Fruit fly (Drosophila melanogaster) whole organism, embryonic: ENCODE results near the gene Ubc4.

Source experiments
- Adf1 ChIP-seq: fragments of 200-800 bp; sonication (Bioruptor generic); IDR thresholded peaks from 2 replicates; pipeline ENCODE4 v1.3.6; 2022; ENCODE audit warnings: missing biosample characterization, missing genetic modification characterization
- Aef1 ChIP-seq: fragments of 200-800 bp; sonication (Bioruptor generic); IDR thresholded peaks from 3 replicates; pipeline ENCODE4 v1.3.6; 2022; ENCODE audit warnings: missing biosample characterization, missing genetic modification characterization
- Bgb ChIP-seq: fragments of 200-800 bp; sonication (Bioruptor generic); IDR thresholded peaks from 2 replicates; pipeline ENCODE4 v1.3.6; 2022; ENCODE audit warnings: missing biosample characterization, missing genetic modification characterization; ENCODE audit not compliant: partially characterized antibody
- BtbVII ChIP-seq: fragments of 200-800 bp; sonication (Bioruptor generic); optimal IDR thresholded peaks from 3 replicates; lab custom pipeline; 2017; ENCODE audit warnings: missing biosample characterization, mild to moderate bottlenecking, missing genetic modification characterization
- Bteb2 ChIP-seq: fragments of 200-800 bp; sonication (Bioruptor generic); optimal IDR thresholded peaks from 2 replicates; lab custom pipeline; 2016; ENCODE audit warnings: missing biosample characterization, missing genetic modification characterization
- CG10654 ChIP-seq: fragments of 200-800 bp; sonication (Bioruptor generic); optimal IDR thresholded peaks from 2 replicates; lab custom pipeline; 2016; ENCODE audit warnings: missing biosample characterization, missing genetic modification characterization
- CG12104 ChIP-seq: fragments of 200-800 bp; sonication (Bioruptor generic); optimal IDR thresholded peaks from 3 replicates; lab custom pipeline; 2016; ENCODE audit warnings: missing biosample characterization, missing genetic modification characterization
- CG1602 ChIP-seq: fragments of 200-800 bp; sonication (Bioruptor generic); optimal IDR thresholded peaks from 3 replicates; lab custom pipeline; 2016; ENCODE audit warnings: missing biosample characterization, missing genetic modification characterization
- CG18011 ChIP-seq: fragments of 200-800 bp; sonication (Bioruptor generic); optimal IDR thresholded peaks from 2 replicates; lab custom pipeline; 2017; ENCODE audit warnings: missing biosample characterization, missing genetic modification characterization, mild to moderate bottlenecking, moderate library complexity, missing genotype
- CG2116 ChIP-seq: fragments of 200-800 bp; sonication (Bioruptor generic); optimal IDR thresholded peaks from 3 replicates; lab custom pipeline; 2018; ENCODE audit warnings: missing biosample characterization, mild to moderate bottlenecking, missing genetic modification characterization
- CG2678 ChIP-seq: fragments of 200-800 bp; sonication (Bioruptor generic); optimal IDR thresholded peaks from 3 replicates; lab custom pipeline; 2019; ENCODE audit warnings: missing biosample characterization, mild to moderate bottlenecking, missing genetic modification characterization, moderate library complexity
- CG3726 ChIP-seq: fragments of 200-800 bp; sonication (Bioruptor generic); IDR thresholded peaks from 3 replicates; pipeline ENCODE4, ENCODE4 v1.3.6; 2022; ENCODE audit warnings: missing biosample characterization, missing genetic modification characterization
- CG5953 ChIP-seq: fragments of 200-800 bp; sonication (Bioruptor generic); IDR thresholded peaks from 2 replicates; pipeline ENCODE4 v1.3.6; 2022; ENCODE audit warnings: missing biosample characterization, missing genetic modification characterization
- CG6175 ChIP-seq: fragments of 200-800 bp; sonication (Bioruptor generic); IDR thresholded peaks from 3 replicates; pipeline ENCODE4 v1.3.6; 2022; ENCODE audit warnings: missing biosample characterization, missing genetic modification characterization
- CG8478 ChIP-seq: fragments of >200 bp; optimal IDR thresholded peaks from 2 replicates; lab custom pipeline; 2018
- CG8944 ChIP-seq: fragments of 200-800 bp; sonication (Bioruptor generic); optimal IDR thresholded peaks from 3 replicates; lab custom pipeline; 2016; ENCODE audit warnings: missing biosample characterization, missing genetic modification characterization
- CG9437 ChIP-seq: fragments of 200-800 bp; sonication (Bioruptor generic); optimal IDR thresholded peaks from 2 replicates; lab custom pipeline; 2018; ENCODE audit warnings: missing biosample characterization, mild to moderate bottlenecking, missing genetic modification characterization
- CG9876 ChIP-seq: fragments of 200-800 bp; sonication (Bioruptor generic); optimal IDR thresholded peaks from 2 replicates; lab custom pipeline; 2016; ENCODE audit warnings: missing biosample characterization, missing genetic modification characterization
- D ChIP-seq, 2 experiments: fragments of 200-800 bp in 1 of 2; fragments of >200 bp in 1 of 2; sonication (Bioruptor generic) in 1 of 2; optimal IDR thresholded peaks; 2 replicates in 1 of 2; 3 replicates in 1 of 2; lab custom pipeline; 2017; ENCODE audit warnings: mild to moderate bottlenecking in 1 of 2, missing biosample characterization in 1 of 2, missing genetic modification characterization in 1 of 2, missing genetic modification reagents in 1 of 2
- Dip3 ChIP-seq: fragments of 200-800 bp; sonication (Bioruptor generic); optimal IDR thresholded peaks from 3 replicates; lab custom pipeline; 2016; ENCODE audit warnings: missing biosample characterization, missing genetic modification characterization
- Fer3 ChIP-seq: fragments of 200-800 bp; sonication (Bioruptor generic); optimal IDR thresholded peaks from 2 replicates; lab custom pipeline; 2018; ENCODE audit warnings: missing biosample characterization, mild to moderate bottlenecking, missing genetic modification characterization, moderate library complexity
- HLH54F ChIP-seq: fragments of 200-800 bp; sonication (Bioruptor generic); optimal IDR thresholded peaks from 3 replicates; lab custom pipeline; 2016; ENCODE audit warnings: missing biosample characterization, missing genetic modification characterization
- MESR4 ChIP-seq: fragments of 200-800 bp; sonication (Bioruptor generic); optimal IDR thresholded peaks from 2 replicates; lab custom pipeline; 2018; ENCODE audit warnings: missing biosample characterization, mild to moderate bottlenecking, missing genetic modification characterization, moderate library complexity
- Max ChIP-seq: fragments of 200-800 bp; sonication (Bioruptor generic); optimal IDR thresholded peaks from 2 replicates; lab custom pipeline; 2016; ENCODE audit warnings: missing biosample characterization, mild to moderate bottlenecking, missing genetic modification characterization
- NfI ChIP-seq: fragments of 200-800 bp; sonication (Bioruptor generic); optimal IDR thresholded peaks from 3 replicates; lab custom pipeline; 2018; ENCODE audit warnings: missing biosample characterization, mild to moderate bottlenecking, missing genetic modification characterization, moderate library complexity
- Opbp ChIP-seq: fragments of 200-800 bp; sonication (Bioruptor generic); IDR thresholded peaks from 3 replicates; pipeline ENCODE4 v1.3.6; 2022; ENCODE audit warnings: missing biosample characterization, missing genetic modification characterization; ENCODE audit not compliant: partially characterized antibody
- Ptx1 ChIP-seq: fragments of 200-800 bp; sonication (Bioruptor generic); IDR thresholded peaks from 2 replicates; pipeline ENCODE4 v1.3.6; 2022; ENCODE audit warnings: missing biosample characterization, missing genetic modification characterization
- Rfx ChIP-seq: fragments of 200-800 bp; sonication (Bioruptor generic); IDR thresholded peaks from 2 replicates; pipeline ENCODE4 v1.3.6; 2022; ENCODE audit warnings: missing biosample characterization, missing genetic modification characterization
- Side ChIP-seq: fragments of 200-800 bp; sonication (Bioruptor generic); optimal IDR thresholded peaks from 2 replicates; lab custom pipeline; 2016; ENCODE audit warnings: missing biosample characterization, missing genetic modification characterization
- Sox102F ChIP-seq: fragments of 200-800 bp; sonication (Bioruptor generic); optimal IDR thresholded peaks from 2 replicates; lab custom pipeline; 2018; ENCODE audit warnings: missing biosample characterization, mild to moderate bottlenecking, missing genetic modification characterization, moderate library complexity
- Spps ChIP-seq: fragments of 200-800 bp; sonication (Bioruptor generic); optimal IDR thresholded peaks from 2 replicates; lab custom pipeline; 2018; ENCODE audit warnings: missing biosample characterization, mild to moderate bottlenecking, missing genetic modification characterization
- ap ChIP-seq: fragments of 200-800 bp; sonication (Bioruptor generic); IDR thresholded peaks from 2 replicates; pipeline ENCODE4 v1.3.6; 2022; ENCODE audit warnings: missing biosample characterization, missing genetic modification characterization
- cas ChIP-seq: fragments of 200-800 bp; sonication (Bioruptor generic); IDR thresholded peaks from 2 replicates; pipeline ENCODE4 v1.3.6; 2022; ENCODE audit warnings: missing biosample characterization, missing genetic modification characterization
- cg ChIP-seq: fragments of 200-800 bp; sonication (Bioruptor generic); optimal IDR thresholded peaks from 3 replicates; lab custom pipeline; 2019; ENCODE audit warnings: missing biosample characterization, mild to moderate bottlenecking, missing genetic modification characterization, moderate library complexity
- croc ChIP-seq: fragments of 200-800 bp; sonication (Bioruptor generic); conservative IDR thresholded peaks from 3 replicates; pipeline ENCODE4 v1.3.6; 2022; ENCODE audit warnings: missing biosample characterization, missing genetic modification characterization
- en ChIP-seq: fragments of 200-800 bp; sonication (Bioruptor generic); optimal IDR thresholded peaks from 2 replicates; lab custom pipeline; 2016; ENCODE audit warnings: missing biosample characterization, missing genetic modification characterization
- grau ChIP-seq: fragments of 200-800 bp; optimal IDR thresholded peaks from 3 replicates; lab custom pipeline; 2019; ENCODE audit warnings: missing biosample characterization, mild to moderate bottlenecking, missing genetic modification characterization, moderate library complexity
- gro ChIP-seq: fragments of 200-800 bp; sonication (Bioruptor generic); optimal IDR thresholded peaks from 2 replicates; lab custom pipeline; 2016; ENCODE audit warnings: missing biosample characterization, missing genetic modification characterization
- ham ChIP-seq: fragments of 200-800 bp; sonication (Bioruptor generic); IDR thresholded peaks from 2 replicates; pipeline ENCODE4 v1.3.6; 2022; ENCODE audit warnings: missing biosample characterization, missing genetic modification characterization
- hbn ChIP-seq: fragments of 200-800 bp; sonication (Bioruptor generic); IDR thresholded peaks from 2 replicates; pipeline ENCODE4 v1.3.6; 2022; ENCODE audit warnings: missing biosample characterization, missing genetic modification characterization; ENCODE audit not compliant: partially characterized antibody
- jigr1 ChIP-seq: fragments of 200-800 bp; sonication (Bioruptor generic); IDR thresholded peaks from 3 replicates; pipeline ENCODE4 v1.3.6; 2022; ENCODE audit warnings: missing biosample characterization, missing genetic modification characterization
- klu ChIP-seq: fragments of 200-800 bp; sonication (Bioruptor generic); IDR thresholded peaks from 2 replicates; pipeline ENCODE4 v1.3.6; 2022; ENCODE audit warnings: missing biosample characterization, missing genetic modification characterization
- sc ChIP-seq, 3 experiments: fragments of >200 bp in 2 of 3; fragments of 200-800 bp in 1 of 3; sonication (Bioruptor generic) in 1 of 3; optimal IDR thresholded peaks; 2 replicates in 2 of 3; 3 replicates in 1 of 3; lab custom pipeline; 2017; ENCODE audit warnings: mild to moderate bottlenecking in 1 of 3, missing biosample characterization in 1 of 3, missing genetic modification characterization in 1 of 3, missing genetic modification reagents in 1 of 3
- sens ChIP-seq: fragments of 200-800 bp; sonication (Bioruptor generic); peaks from one replicate; lab custom pipeline; 2016; ENCODE audit warnings: missing biosample characterization, missing genetic modification characterization
- shn ChIP-seq: fragments of 200-800 bp; sonication (Bioruptor generic); optimal IDR thresholded peaks from 3 replicates; lab custom pipeline; 2016; ENCODE audit warnings: missing biosample characterization, missing genetic modification characterization
- so ChIP-seq: fragments of 200-800 bp; sonication (Bioruptor generic); IDR thresholded peaks from 3 replicates; pipeline ENCODE4 v1.3.6; 2022; ENCODE audit warnings: missing biosample characterization, missing genetic modification characterization
- sr ChIP-seq: fragments of 200-800 bp; sonication (Bioruptor generic); IDR thresholded peaks from 3 replicates; pipeline ENCODE4 v1.3.6; 2022; ENCODE audit warnings: missing biosample characterization, missing genetic modification characterization
- sug ChIP-seq: fragments of 200-800 bp; optimal IDR thresholded peaks from 2 replicates; lab custom pipeline; 2019; ENCODE audit warnings: missing biosample characterization, mild to moderate bottlenecking, missing genetic modification characterization, moderate library complexity
- trem ChIP-seq: fragments of 200-800 bp; optimal IDR thresholded peaks from 3 replicates; lab custom pipeline; 2019; ENCODE audit warnings: missing biosample characterization, mild to moderate bottlenecking, missing genetic modification characterization, moderate library complexity
- usp ChIP-seq: fragments of >200 bp; optimal IDR thresholded peaks from 2 replicates; lab custom pipeline; 2017; ENCODE audit warnings: missing biosample characterization, missing genetic modification characterization
- yki ChIP-seq: fragments of >200 bp; optimal IDR thresholded peaks from 3 replicates; lab custom pipeline; 2018

Ubc4 gene

DNA sequence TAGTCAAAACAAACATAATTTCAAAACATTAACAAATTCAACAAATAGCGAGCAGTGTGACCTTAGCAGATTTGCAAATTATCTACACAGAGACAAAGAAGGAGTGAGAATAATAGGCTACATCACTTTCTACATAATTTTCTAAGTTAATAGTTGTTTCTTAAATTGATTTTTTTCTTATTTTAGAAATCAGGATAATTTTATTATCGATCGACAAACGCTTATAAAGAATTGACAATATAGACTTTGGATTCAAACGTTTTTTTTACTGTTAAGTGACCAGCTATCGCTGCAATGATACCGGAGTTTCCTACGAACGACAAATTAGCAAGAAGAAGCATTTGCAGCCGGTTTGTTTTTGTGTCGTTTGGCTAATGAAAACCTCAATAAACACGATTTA, 25.0 kb downstream of the Ubc4 start, which contains the start of the genes nbs and defl (continued):
- no peak for TF ChIP-seq cg (GFP tag; lab: Kevin White, UChicago)
- TF ChIP-seq Bteb2, result peak; percentile 54
- peak; percentile 66 for TF ChIP-seq Fer3 (tag; lab: Kevin White, UChicago)
- peak; percentile 70 for TF ChIP-seq CG1602
- no peak for TF ChIP-seq Adf1 (GFP tag; lab: Robert Waterston, UW)
- TF ChIP-seq CG10654 (GFP tag; lab: Kevin White, UChicago), result peak; percentile 50
- TF ChIP-seq so, result no peak; the same call in 2 of the 3 replicates
- peak; percentile 53 for TF ChIP-seq CG12104 (GFP tag; lab: Kevin White, UChicago)
- TF ChIP-seq Aef1 (GFP tag; lab: Robert Waterston, UW), result peak; percentile 74
- TF ChIP-seq Bgb (GFP tag; lab: Robert Waterston, UW), result peak; percentile 12; the same call in 1 of the 2 replicates
- peak; percentile 48; the same call in 1 of the 2 replicates for TF ChIP-seq klu
- no peak for TF ChIP-seq jigr1 (GFP tag; lab: Robert Waterston, UW)
- TF ChIP-seq HLH54F (GFP tag; lab: Kevin White, UChicago), result peak; percentile 76
- TF ChIP-seq Ptx1 (GFP tag; lab: Robert Waterston, UW), result peak; percentile 88
- no peak for TF ChIP-seq usp (GFP tag; lab: Kevin White, UChicago)
- 0 out of 2 replicates have a peak, but pooled peaks have one; percentile 36 for TF ChIP-seq cas (GFP tag; lab: Robert Waterston, UW)
- TF ChIP-seq Spps (tag; lab: Kevin White, UChicago), result no peak
- TF ChIP-seq CG18011 (GFP tag; lab: Kevin White, UChicago), result peak; percentile 22
- no peak for TF ChIP-seq Sox102F
- TF ChIP-seq yki, result no peak
- TF ChIP-seq CG8944 (GFP tag; lab: Kevin White, UChicago), result peak; percentile 50
- TF ChIP-seq sens (GFP tag; lab: Kevin White, UChicago), result peak; percentile 95
- TF ChIP-seq Rfx (GFP tag; lab: Robert Waterston, UW), result peak; percentile 81
- no peak for TF ChIP-seq CG8478
- no peak for TF ChIP-seq D (optimal IDR thresholded peaks at IDR 0.05; lab: Kevin White, UChicago)
- no peak for TF ChIP-seq D (GFP tag; optimal IDR thresholded peaks at IDR 0.05; lab: Kevin White, UChicago)
- no peak for TF ChIP-seq CG6175 (GFP tag; lab: Robert Waterston, UW)
- TF ChIP-seq shn (GFP tag; lab: Kevin White, UChicago), result peak; percentile 44
- no peak for TF ChIP-seq ap (GFP tag; lab: Robert Waterston, UW)
- peak; percentile 60 for TF ChIP-seq Max (GFP tag; lab: Kevin White, UChicago)
- TF ChIP-seq en (GFP tag; lab: Kevin White, UChicago), result no peak
- TF ChIP-seq sr, result no peak
- TF ChIP-seq MESR4 (GFP tag; lab: Kevin White, UChicago), result peak; percentile 24
- TF ChIP-seq ham (GFP tag; lab: Robert Waterston, UW), result no peak
- TF ChIP-seq hbn (GFP tag; lab: Robert Waterston, UW), result no peak
- TF ChIP-seq CG2678 (tag; lab: Kevin White, UChicago), result peak; percentile 79
- TF ChIP-seq grau (tag; lab: Kevin White, UChicago), result peak; percentile 76
- TF ChIP-seq BtbVII, result no peak
- peak; percentile 42; the same call in 1 of the 3 replicates for TF ChIP-seq Opbp (GFP tag; lab: Robert Waterston, UW)
- peak; percentile 7 for TF ChIP-seq CG2116 (GFP tag; lab: Kevin White, UChicago)
- TF ChIP-seq sug (tag; lab: Kevin White, UChicago), result peak; percentile 74
- TF ChIP-seq NfI, result peak; percentile 41
- peak; percentile 55 for TF ChIP-seq CG9876 (GFP tag; lab: Kevin White, UChicago)
- TF ChIP-seq Side (GFP tag; lab: Kevin White, UChicago), result peak; percentile 75
- peak; percentile 38 for TF ChIP-seq CG9437 (GFP tag; lab: Kevin White, UChicago)
- peak; percentile 57 for TF ChIP-seq gro (GFP tag; lab: Kevin White, UChicago)
- no peak for TF ChIP-seq CG5953 (GFP tag; lab: Robert Waterston, UW)
- peak; percentile 24 for TF ChIP-seq trem (tag; lab: Kevin White, UChicago)
- TF ChIP-seq sc (optimal IDR thresholded peaks at IDR 0.05; lab: Kevin White, UChicago), result no peak
- TF ChIP-seq sc (GFP tag; optimal IDR thresholded peaks at IDR 0.05; lab: Kevin White, UChicago), result peak; percentile 8
- TF ChIP-seq croc (GFP tag; lab: Robert Waterston, UW), result peak; percentile 55
- peak; percentile 13; the same call in 1 of the 3 replicates for TF ChIP-seq CG3726 (GFP tag; lab: Robert Waterston, UW)
- peak; percentile 60 for TF ChIP-seq Dip3 (GFP tag; lab: Kevin White, UChicago)
